Worm (Caenorhabditis elegans) whole organism, young adult: ENCODE measurements around the gene fbxa-14.

Experiments
- F55B11.4 ChIP-seq: sonication (generic microtip); optimal IDR thresholded peaks from 2 replicates; lab custom pipeline; 2016; ENCODE audit warnings: missing compliant biosample characterization, missing genetic modification characterization, borderline replicate concordance; ENCODE audit not compliant: insufficient read depth
- T07F8.4 ChIP-seq: sonication (generic microtip); optimal IDR thresholded peaks from 2 replicates; lab custom pipeline; 2016; ENCODE audit warnings: mild to moderate bottlenecking, missing genetic modification characterization, moderate library complexity, missing compliant biosample characterization
- ceh-40 ChIP-seq: fragments of 200-800 bp; sonication (Bioruptor generic); IDR thresholded peaks from 2 replicates; pipeline ENCODE4 v1.3.6; 2022; ENCODE audit warnings: missing genetic modification characterization, missing compliant biosample characterization
- fkh-3 ChIP-seq: sonication (generic microtip); optimal IDR thresholded peaks from 2 replicates; lab custom pipeline; 2016; ENCODE audit warnings: mild to moderate bottlenecking, missing genetic modification characterization, missing compliant biosample characterization
- madf-8 ChIP-seq: fragments of 200-800 bp; sonication (Bioruptor generic); conservative IDR thresholded peaks from 2 replicates; pipeline ENCODE4 v1.3.6; 2022; ENCODE audit warnings: missing genetic modification reagents, missing genetic modification characterization, missing compliant biosample characterization
- nfya-1 ChIP-seq: sonication (generic microtip); optimal IDR thresholded peaks from 2 replicates; lab custom pipeline; 2017; ENCODE audit warnings: antibody characterized with exemption, missing compliant biosample characterization, missing genetic modification characterization, borderline replicate concordance; ENCODE audit not compliant: insufficient read depth
- snpc-1.1 ChIP-seq: sonication (generic microtip); optimal IDR thresholded peaks from 2 replicates; lab custom pipeline; 2017; ENCODE audit warnings: missing genetic modification characterization, mild to moderate bottlenecking, missing compliant biosample characterization, antibody characterized with exemption, moderate library complexity, missing genotype, missing genetic modification reagents; ENCODE audit not compliant: insufficient read depth
- snpc-4 ChIP-seq, 5 experiments: fragments of 150-350 bp in 1 of 5; sonication (generic microtip) in 4 of 5; optimal IDR thresholded peaks; 2 replicates each; lab custom pipeline; 2014 to 2018; ENCODE audit warnings: missing genetic modification characterization in 5 of 5, missing biosample characterization in 3 of 5, antibody characterized with exemption in 2 of 5, mild to moderate bottlenecking in 2 of 5, missing compliant biosample characterization in 2 of 5, missing genotype in 2 of 5, moderate library complexity in 2 of 5, missing genetic modification reagents in 1 of 5

DNA sequence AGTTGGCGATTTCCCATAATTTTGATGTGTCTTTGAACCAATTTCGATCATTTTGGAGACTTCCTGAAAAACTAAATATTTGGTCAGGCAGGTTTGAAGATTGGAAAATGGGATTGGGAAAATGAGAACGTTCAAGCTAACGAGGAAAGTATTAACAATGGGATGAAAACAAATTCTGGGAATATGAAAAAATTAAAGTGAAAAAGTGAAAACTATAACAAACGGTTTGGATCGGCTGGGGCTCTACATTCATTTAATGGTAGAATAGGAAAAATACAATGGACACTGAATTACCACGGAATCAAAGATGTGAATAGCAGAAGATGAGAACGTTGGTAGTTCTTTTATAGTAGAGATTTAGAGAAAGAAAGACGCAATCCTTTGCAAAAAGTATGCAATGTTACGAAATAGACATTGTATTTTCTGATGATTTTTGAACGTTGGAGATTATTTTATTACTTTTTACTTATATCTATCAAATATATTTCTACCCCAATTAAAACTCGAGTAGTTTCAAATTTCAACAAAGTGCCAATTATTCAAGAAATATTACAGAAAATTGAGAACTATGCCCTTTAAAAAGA is 35.8 kb downstream of the fbxa-14 start, which contains the start of gene fbxa-50:
- TF ChIP-seq F55B11.4 (tag; lab: Kevin White, UChicago) (no peak), nfya-1 (tag; lab: Kevin White, UChicago) (no peak), madf-8 (GFP tag; lab: Robert Waterston, UW) (no peak), ceh-40 (GFP tag; lab: Robert Waterston, UW) (no peak), snpc-1.1 (tag; lab: Kevin White, UChicago) (no peak), T07F8.4 (tag; lab: Kevin White, UChicago) (no peak), fkh-3 (tag; lab: Kevin White, UChicago) (no peak), snpc-4 (GFP tag; optimal IDR thresholded peaks at IDR 0.05; lab: Kevin White, UChicago) (no peak), snpc-4 (tag; optimal IDR thresholded peaks at IDR 0.05; lab: Kevin White, UChicago) (no peak)
